Worm (Caenorhabditis elegans) whole organism, L1 larva: ENCODE results near the gene sdhd-1.

Experiments
- C04F5.9 ChIP-seq: sonication (generic microtip); optimal IDR thresholded peaks from 2 replicates; lab custom pipeline; 2016; ENCODE audit warnings: missing genetic modification characterization, missing compliant biosample characterization
- C34B4.2 ChIP-seq: sonication (generic microtip); optimal IDR thresholded peaks from 2 replicates; lab custom pipeline; 2017; ENCODE audit warnings: mild to moderate bottlenecking, missing genetic modification characterization, missing compliant biosample characterization
- F16B12.6 ChIP-seq: fragments of 150-350 bp; optimal IDR thresholded peaks from 2 replicates; lab custom pipeline; 2014; ENCODE audit warnings: missing biosample characterization, missing genetic modification characterization
- Y116A8C.19 ChIP-seq: sonication (generic microtip); optimal IDR thresholded peaks from 2 replicates; lab custom pipeline; 2016; ENCODE audit warnings: missing compliant biosample characterization, missing genetic modification characterization, borderline replicate concordance
- aha-1 ChIP-seq: fragments of 150-350 bp; optimal IDR thresholded peaks from 2 replicates; lab custom pipeline; 2014; ENCODE audit warnings: missing biosample characterization, missing genetic modification characterization
- ama-1 ChIP-seq: fragments of 150-350 bp; optimal IDR thresholded peaks from 2 replicates; lab custom pipeline; 2014
- blmp-1 ChIP-seq: fragments of 150-350 bp; optimal IDR thresholded peaks from 2 replicates; lab custom pipeline; 2014; ENCODE audit warnings: missing biosample characterization, missing genetic modification characterization
- ceh-8 ChIP-seq: fragments of 200-800 bp; sonication (Bioruptor generic); optimal IDR thresholded peaks from 2 replicates; lab custom pipeline; 2018; ENCODE audit warnings: mild to moderate bottlenecking, missing genetic modification characterization, moderate library complexity, missing compliant biosample characterization
- ceh-82 ChIP-seq, 3 experiments: fragments of 150-350 bp in 1 of 3; sonication (generic microtip) in 2 of 3; optimal IDR thresholded peaks; 2 replicates each; lab custom pipeline; 2014 to 2017; ENCODE audit warnings: missing biosample characterization in 3 of 3, missing genetic modification characterization in 3 of 3
- ceh-88 ChIP-seq: fragments of 200-800 bp; sonication (Bioruptor generic); IDR thresholded peaks from 2 replicates; pipeline ENCODE4 v1.3.6; 2022; ENCODE audit warnings: missing genetic modification characterization, missing compliant biosample characterization
- dpl-1 ChIP-seq, 3 experiments: fragments of 150-350 bp in 2 of 3; sonication (generic microtip) in 1 of 3; optimal IDR thresholded peaks; 2 replicates each; lab custom pipeline; 2014 to 2017; ENCODE audit warnings: missing biosample characterization in 3 of 3, missing genetic modification characterization in 3 of 3, missing genetic modification reagents in 3 of 3
- efl-1 ChIP-seq, 4 experiments: fragments of 150-350 bp; optimal IDR thresholded peaks in 3 of 4; peaks in 1 of 4; 1 replicate in 1 of 4; 2 replicates in 3 of 4; lab custom pipeline; 2014; ENCODE audit warnings: missing biosample characterization in 2 of 4, missing genetic modification characterization in 2 of 4, missing genetic modification reagents in 2 of 4
- efl-3 ChIP-seq: fragments of 200-800 bp; sonication (Bioruptor generic); optimal IDR thresholded peaks from 2 replicates; lab custom pipeline; 2018; ENCODE audit warnings: mild to moderate bottlenecking, missing genetic modification characterization, missing compliant biosample characterization
- egl-13 ChIP-seq: sonication (generic microtip); optimal IDR thresholded peaks from 2 replicates; lab custom pipeline; 2016; ENCODE audit warnings: missing genotype, missing genetic modification reagents, missing genetic modification characterization, missing compliant biosample characterization
- elt-2 ChIP-seq: sonication (generic microtip); optimal IDR thresholded peaks from 2 replicates; lab custom pipeline; 2016; ENCODE audit warnings: missing genetic modification characterization, mild to moderate bottlenecking, inconsistent platforms, missing compliant biosample characterization, missing genetic modification reagents
- elt-3 ChIP-seq, 6 experiments: fragments of 150-350 bp in 1 of 6; sonication (generic microtip); optimal IDR thresholded peaks; 2 replicates each; lab custom pipeline; 2017 to 2018; ENCODE audit warnings: missing biosample characterization in 6 of 6, missing genetic modification characterization in 6 of 6, inconsistent platforms in 1 of 6
- ets-5 ChIP-seq: fragments of 200-800 bp; sonication (Bioruptor generic); IDR thresholded peaks from 2 replicates; pipeline ENCODE4 v1.3.6; 2022; ENCODE audit warnings: missing genetic modification characterization, missing compliant biosample characterization
- fkh-8 ChIP-seq: sonication (generic microtip); optimal IDR thresholded peaks from 2 replicates; lab custom pipeline; 2016; ENCODE audit warnings: mild to moderate bottlenecking, missing genetic modification characterization, missing compliant biosample characterization
- grh-1 ChIP-seq: fragments of 200-800 bp; sonication (Bioruptor generic); IDR thresholded peaks from 2 replicates; pipeline ENCODE4 v1.3.6; 2022; ENCODE audit warnings: missing genetic modification reagents, missing genetic modification characterization, missing compliant biosample characterization
- hlh-4 ChIP-seq: sonication (generic microtip); optimal IDR thresholded peaks from 2 replicates; lab custom pipeline; 2016; ENCODE audit warnings: mild to moderate bottlenecking, missing genetic modification characterization, missing compliant biosample characterization
- irx-1 ChIP-seq: sonication (generic microtip); optimal IDR thresholded peaks from 2 replicates; lab custom pipeline; 2016; ENCODE audit warnings: missing genetic modification characterization, missing compliant biosample characterization
- jun-1 ChIP-seq: fragments of 150-350 bp; optimal IDR thresholded peaks from 2 replicates; lab custom pipeline; 2014; ENCODE audit warnings: missing biosample characterization, missing genetic modification reagents, missing genetic modification characterization
- lin-13 ChIP-seq: fragments of 150-350 bp; optimal IDR thresholded peaks from 2 replicates; lab custom pipeline; 2014; ENCODE audit warnings: missing biosample characterization, missing genetic modification reagents, missing genetic modification characterization
- lin-14 ChIP-seq: fragments of 200-800 bp; sonication (Bioruptor generic); optimal IDR thresholded peaks from 2 replicates; lab custom pipeline; 2018; ENCODE audit warnings: mild to moderate bottlenecking, missing genetic modification characterization, moderate library complexity, missing compliant biosample characterization
- lin-15B ChIP-seq: fragments of 150-350 bp; sonication (generic microtip); optimal IDR thresholded peaks from 3 replicates; lab custom pipeline; 2014; ENCODE audit warnings: missing biosample characterization, missing genetic modification characterization
- lin-35 ChIP-seq, 2 experiments: fragments of 150-350 bp; optimal IDR thresholded peaks; 2 replicates each; lab custom pipeline; 2014; ENCODE audit warnings: missing biosample characterization in 2 of 2, missing genetic modification characterization in 2 of 2, missing genetic modification reagents in 2 of 2
- lir-3 ChIP-seq: sonication (generic microtip); optimal IDR thresholded peaks from 2 replicates; lab custom pipeline; 2016; ENCODE audit warnings: mild to moderate bottlenecking, missing genetic modification characterization, moderate library complexity, missing compliant biosample characterization; ENCODE audit not compliant: poor library complexity
- nhr-19 ChIP-seq: fragments of 200-800 bp; sonication (Bioruptor generic); conservative IDR thresholded peaks from 2 replicates; pipeline ENCODE4 v1.3.6; 2022; ENCODE audit warnings: missing genetic modification characterization, missing compliant biosample characterization
- nhr-28 ChIP-seq: fragments of 150-350 bp; optimal IDR thresholded peaks from 2 replicates; lab custom pipeline; 2014; ENCODE audit warnings: missing biosample characterization, missing genetic modification characterization
- nhr-47 ChIP-seq: sonication (generic microtip); optimal IDR thresholded peaks from 2 replicates; lab custom pipeline; 2016; ENCODE audit warnings: mild to moderate bottlenecking, missing genetic modification characterization, moderate library complexity, missing compliant biosample characterization
- nhr-77 ChIP-seq: fragments of 150-350 bp; optimal IDR thresholded peaks from 2 replicates; lab custom pipeline; 2014; ENCODE audit warnings: missing biosample characterization, missing genetic modification characterization
- nhr-84 ChIP-seq: sonication (generic microtip); optimal IDR thresholded peaks from 2 replicates; lab custom pipeline; 2017; ENCODE audit warnings: missing biosample characterization, missing genetic modification characterization
- nhr-85 ChIP-seq: sonication (generic microtip); peaks from one replicate; lab custom pipeline; 2016; ENCODE audit warnings: missing genetic modification characterization, inconsistent platforms, missing compliant biosample characterization
- nhr-90 ChIP-seq: sonication (generic microtip); optimal IDR thresholded peaks from 2 replicates; lab custom pipeline; 2016; ENCODE audit warnings: mild to moderate bottlenecking, missing genetic modification characterization, missing compliant biosample characterization; ENCODE audit not compliant: poor library complexity
- pag-3 ChIP-seq: sonication (generic microtip); optimal IDR thresholded peaks from 2 replicates; lab custom pipeline; 2017; ENCODE audit warnings: missing genetic modification characterization, mild to moderate bottlenecking, missing compliant biosample characterization, antibody characterized with exemption, borderline replicate concordance; ENCODE audit not compliant: insufficient read depth
- skn-1 ChIP-seq: fragments of 150-350 bp; optimal IDR thresholded peaks from 2 replicates; lab custom pipeline; 2014; ENCODE audit warnings: missing biosample characterization, missing genetic modification characterization
- sox-4 ChIP-seq: sonication (generic microtip); optimal IDR thresholded peaks from 2 replicates; lab custom pipeline; 2016; ENCODE audit warnings: missing genetic modification characterization, missing compliant biosample characterization
- swsn-7 ChIP-seq: sonication (generic microtip); optimal IDR thresholded peaks from 2 replicates; lab custom pipeline; 2016; ENCODE audit warnings: missing genetic modification characterization, missing compliant biosample characterization
- tbx-2 ChIP-seq: sonication (generic microtip); optimal IDR thresholded peaks from 2 replicates; lab custom pipeline; 2016; ENCODE audit warnings: missing genetic modification characterization, missing compliant biosample characterization
- unc-130 ChIP-seq: fragments of 150-350 bp; optimal IDR thresholded peaks from 2 replicates; lab custom pipeline; 2017; ENCODE audit warnings: missing biosample characterization, missing genetic modification characterization, inconsistent platforms
- unc-98 ChIP-seq: fragments of 200-800 bp; sonication (Bioruptor generic); IDR thresholded peaks from 2 replicates; pipeline ENCODE4 v1.3.6; 2022; ENCODE audit warnings: missing genetic modification characterization, missing compliant biosample characterization
- xbp-1 ChIP-seq: sonication (generic microtip); optimal IDR thresholded peaks from 2 replicates; lab custom pipeline; 2016; ENCODE audit warnings: missing genetic modification characterization, missing compliant biosample characterization
- zip-4 ChIP-seq: fragments of 200-800 bp; sonication (Bioruptor generic); optimal IDR thresholded peaks from 2 replicates; lab custom pipeline; 2018; ENCODE audit warnings: mild to moderate bottlenecking, missing genetic modification characterization, moderate library complexity, missing compliant biosample characterization
- ztf-11 ChIP-seq, 2 experiments: sonication (generic microtip); optimal IDR thresholded peaks; 2 replicates each; lab custom pipeline; 2016 to 2017; ENCODE audit warnings: missing genetic modification characterization in 2 of 2, missing biosample characterization in 1 of 2, missing compliant biosample characterization in 1 of 2

The sdhd-1 gene

DNA sequence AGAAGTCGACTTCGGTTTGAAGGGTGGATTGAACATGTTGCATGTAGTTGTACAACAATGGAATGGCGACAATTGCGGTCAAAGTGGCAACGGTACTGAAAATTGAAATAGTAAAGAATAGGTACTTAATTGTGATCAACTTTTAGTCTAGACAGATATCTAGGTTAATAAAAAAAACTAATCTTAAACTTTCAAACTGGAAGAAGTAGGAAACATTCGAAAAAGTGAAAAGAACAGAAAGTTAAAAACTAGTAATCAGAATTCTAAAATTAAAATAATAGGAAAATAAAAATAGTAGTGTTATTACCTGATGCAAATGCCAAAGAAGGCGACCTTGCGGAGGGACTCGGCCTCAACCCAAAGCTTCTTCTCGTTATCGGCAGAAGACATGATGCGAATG, 33.3 kb downstream of the sdhd-1 start:
- TF ChIP-seq nhr-84 (tag; lab: Kevin White, UChicago) (no peak), Y116A8C.19 (tag; lab: Kevin White, UChicago) (no peak), efl-1 (optimal IDR thresholded peaks at IDR 0.05; lab: Kevin White, UChicago) (no peak), efl-1 (GFP tag; optimal IDR thresholded peaks at IDR 0.05 in 1 of 2; lab: Kevin White, UChicago) (peak in 1 of 2 experiments; percentile 14), nhr-19 (GFP tag; lab: Robert Waterston, UW) (no peak), xbp-1 (no peak), irx-1 (tag; lab: Kevin White, UChicago) (no peak), unc-130 (tag; lab: Kevin White, UChicago) (no peak), unc-98 (GFP tag; lab: Robert Waterston, UW) (no peak)

DNA sequence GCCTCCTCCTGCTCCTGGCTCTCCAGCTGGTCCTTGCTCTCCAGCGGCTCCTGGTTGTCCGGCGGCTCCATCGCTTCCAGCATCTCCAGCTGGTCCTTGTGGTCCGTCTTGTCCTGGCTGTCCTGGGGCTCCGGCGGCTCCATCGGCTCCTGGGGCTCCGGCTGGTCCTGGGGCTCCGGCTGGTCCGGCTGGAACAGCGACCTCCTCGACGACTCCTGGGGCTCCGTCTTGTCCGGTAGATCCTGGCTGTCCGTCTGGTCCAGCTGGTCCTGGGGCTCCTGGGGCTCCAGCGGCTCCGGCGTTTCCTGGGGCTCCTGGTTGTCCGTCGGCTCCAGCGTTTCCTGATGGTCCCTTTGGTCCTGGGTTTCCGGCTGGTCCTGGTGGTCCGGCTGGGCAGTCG, 34.0 kb downstream of the sdhd-1 start:
- TF ChIP-seq ceh-8 (peak; percentile 84), ets-5 (GFP tag; lab: Robert Waterston, UW) (no peak)

DNA sequence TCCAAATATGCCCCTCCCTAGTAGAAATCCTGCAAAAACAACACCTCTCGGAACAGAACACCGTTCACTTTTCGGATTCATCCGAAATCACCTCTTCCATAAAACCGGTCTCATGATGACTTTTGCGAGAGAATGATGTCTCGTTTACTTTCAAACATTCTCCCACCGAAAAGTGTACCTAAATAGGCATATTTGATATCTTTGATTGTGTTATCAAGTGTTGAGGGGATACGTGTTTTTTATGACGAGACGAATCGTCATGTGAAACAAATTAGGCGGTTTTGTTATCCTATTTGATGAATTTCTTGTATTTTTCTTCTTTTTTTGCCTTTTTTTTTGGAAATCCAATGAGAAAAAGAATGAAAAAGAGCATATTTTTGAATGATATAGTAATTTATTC, 34.5 kb downstream of the sdhd-1 start:
- peak in 1 of 6 experiments; percentile 77 for TF ChIP-seq elt-3 (tag; optimal IDR thresholded peaks at IDR 0.05; lab: Kevin White, UChicago)
- 0 out of 2 replicates have a peak, but pooled peaks have one; percentile 7 for TF ChIP-seq grh-1 (GFP tag; lab: Robert Waterston, UW)
- TF ChIP-seq lin-14: peak; percentile 37
- TF ChIP-seq ama-1 (lab: Kevin White, UChicago): peak; percentile 32
- no peak for TF ChIP-seq F16B12.6
- peak in 1 of 2 experiments; percentile 13 for TF ChIP-seq efl-1 (optimal IDR thresholded peaks at IDR 0.05; lab: Kevin White, UChicago)
- TF ChIP-seq efl-1 (GFP tag; optimal IDR thresholded peaks at IDR 0.05 in 1 of 2; lab: Kevin White, UChicago): peak in 1 of 2 experiments; percentile 17
- no peak for TF ChIP-seq skn-1 (tag; lab: Kevin White, UChicago)
- TF ChIP-seq pag-3: peak; percentile 11
- peak; percentile 22 for TF ChIP-seq nhr-85 (tag; lab: Kevin White, UChicago)
- no peak for TF ChIP-seq Y116A8C.19 (tag; lab: Kevin White, UChicago)
- TF ChIP-seq lin-35 (GFP tag; optimal IDR thresholded peaks at IDR 0.05; lab: Kevin White, UChicago): peak in 1 of 2 experiments; percentile 43

DNA sequence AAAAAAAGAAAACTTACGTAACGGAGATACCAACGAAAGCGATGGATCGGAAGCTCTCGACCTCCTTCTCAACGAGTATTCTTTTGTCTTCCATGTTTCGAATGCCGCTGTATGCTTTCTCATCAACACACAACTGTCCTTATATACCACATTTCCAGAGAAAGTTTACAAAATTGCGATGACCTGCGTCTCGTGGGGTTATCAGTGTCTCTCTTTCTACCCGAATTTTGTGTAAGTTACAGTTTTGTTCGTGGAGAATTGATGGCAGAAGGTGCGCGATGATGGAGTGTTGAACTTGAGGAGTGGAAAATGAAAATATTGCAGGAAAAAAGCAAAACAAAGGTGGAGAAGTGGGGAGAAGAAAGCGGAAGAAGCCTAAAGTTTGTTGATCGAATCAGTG, 36.0 kb downstream of the sdhd-1 start, which contains the start of gene col-81:
TSS of gene col-81 (minus strand) at position 101 of the 400 bp plus-strand sequence.
- no peak for TF ChIP-seq lir-3
- TF ChIP-seq ceh-8: no peak
- no peak for TF ChIP-seq nhr-77 (tag; lab: Kevin White, UChicago)
- no peak for TF ChIP-seq sox-4 (tag; lab: Kevin White, UChicago)
- TF ChIP-seq jun-1 (tag; lab: Kevin White, UChicago): no peak
- TF ChIP-seq pag-3: no peak
- TF ChIP-seq ceh-82 (tag; optimal IDR thresholded peaks at IDR 0.05; lab: Kevin White, UChicago): no peak
- no peak for TF ChIP-seq unc-98 (GFP tag; lab: Robert Waterston, UW)
- no peak for TF ChIP-seq lin-13 (GFP tag; lab: Kevin White, UChicago)
- no peak for TF ChIP-seq nhr-90 (tag; lab: Kevin White, UChicago)
- TF ChIP-seq fkh-8 (tag; lab: Kevin White, UChicago): no peak
- TF ChIP-seq blmp-1: no peak
- TF ChIP-seq nhr-84 (tag; lab: Kevin White, UChicago): no peak
- TF ChIP-seq C34B4.2 (tag; lab: Kevin White, UChicago): no peak
- no peak for TF ChIP-seq nhr-28 (tag; lab: Kevin White, UChicago)
- no peak for TF ChIP-seq elt-2
- no peak for TF ChIP-seq efl-3 (GFP tag; lab: Kevin White, UChicago)

DNA sequence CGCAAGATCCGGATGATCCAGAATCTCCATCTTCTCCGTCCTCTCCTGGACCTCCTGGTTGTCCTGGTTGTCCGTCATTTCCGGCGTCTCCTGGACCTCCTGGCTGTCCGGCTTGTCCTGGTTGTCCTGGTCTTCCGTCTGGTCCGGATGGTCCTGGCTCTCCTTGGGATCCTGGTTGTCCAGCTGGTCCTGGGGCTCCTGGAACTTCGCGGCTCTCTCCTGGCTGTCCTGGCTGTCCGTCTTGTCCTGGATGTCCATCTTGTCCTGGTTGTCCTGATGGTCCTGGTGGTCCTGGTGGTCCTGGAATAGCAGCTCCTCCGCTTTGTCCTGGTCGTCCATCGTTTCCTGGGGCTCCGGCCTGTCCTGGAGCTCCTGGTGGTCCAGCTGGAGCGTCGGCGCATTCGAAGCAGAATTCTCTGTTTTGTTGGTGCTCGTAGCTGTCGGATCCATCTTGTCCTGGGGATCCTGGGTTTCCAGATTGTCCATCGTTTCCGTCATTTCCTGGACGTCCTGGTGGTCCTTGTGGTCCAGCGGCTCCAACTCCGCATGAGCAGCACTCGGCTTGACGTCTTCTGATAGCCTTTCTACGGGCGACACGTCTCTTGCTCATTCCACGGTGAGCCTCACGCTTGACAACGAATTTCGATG, 37.1 kb downstream of the sdhd-1 start:
- TF ChIP-seq ztf-11 (tag; optimal IDR thresholded peaks at IDR 0.05; lab: Kevin White, UChicago): no peak
- no peak for TF ChIP-seq lin-15B (tag; lab: Kevin White, UChicago)
- TF ChIP-seq ceh-88 (GFP tag; lab: Robert Waterston, UW): no peak
- TF ChIP-seq hlh-4 (tag; lab: Kevin White, UChicago): no peak
- no peak for TF ChIP-seq tbx-2 (tag; lab: Kevin White, UChicago)
- no peak for TF ChIP-seq egl-13 (tag; lab: Kevin White, UChicago)
- no peak for TF ChIP-seq xbp-1
- no peak for TF ChIP-seq nhr-47 (tag; lab: Kevin White, UChicago)
- no peak for TF ChIP-seq dpl-1 (GFP tag; optimal IDR thresholded peaks at IDR 0.05; lab: Kevin White, UChicago)
- TF ChIP-seq zip-4 (GFP tag; lab: Kevin White, UChicago): no peak
- TF ChIP-seq lin-35 (GFP tag; optimal IDR thresholded peaks at IDR 0.05; lab: Kevin White, UChicago): no peak
- TF ChIP-seq swsn-7 (tag; lab: Kevin White, UChicago): no peak
- no peak for TF ChIP-seq unc-98 (GFP tag; lab: Robert Waterston, UW)
- TF ChIP-seq C04F5.9: no peak
- TF ChIP-seq aha-1 (tag; lab: Kevin White, UChicago): no peak
